Fruit fly (Drosophila melanogaster) whole organism, embryonic: ENCODE measurements around the gene Fum1.

ENCODE experiments used
- B-H2 ChIP-seq: fragments of 200-800 bp; sonication (Bioruptor generic); optimal IDR thresholded peaks from 2 replicates; lab custom pipeline; 2018; ENCODE audit warnings: missing biosample characterization, mild to moderate bottlenecking, missing genetic modification characterization
- CG1024 ChIP-seq: fragments of 200-800 bp; sonication (Bioruptor generic); IDR thresholded peaks from 2 replicates; pipeline ENCODE4 v1.3.6; 2022; ENCODE audit warnings: missing biosample characterization, missing genetic modification characterization
- CG10267 ChIP-seq: fragments of 200-800 bp; sonication (Bioruptor generic); optimal IDR thresholded peaks from 2 replicates; lab custom pipeline; 2018; ENCODE audit warnings: missing biosample characterization, mild to moderate bottlenecking, missing genetic modification characterization, moderate library complexity
- CG10565 ChIP-seq: fragments of 200-800 bp; sonication (Bioruptor generic); optimal IDR thresholded peaks from 3 replicates; lab custom pipeline; 2016; ENCODE audit warnings: missing biosample characterization, mild to moderate bottlenecking, missing genetic modification characterization
- CG11085 ChIP-seq: fragments of 200-800 bp; sonication (Bioruptor generic); IDR thresholded peaks from 2 replicates; pipeline ENCODE4 v1.3.6; 2022; ENCODE audit warnings: missing biosample characterization, missing genetic modification characterization
- CG11456 ChIP-seq: fragments of 200-800 bp; sonication (Bioruptor generic); IDR thresholded peaks from 3 replicates; pipeline ENCODE4 v1.3.6; 2022; ENCODE audit warnings: missing biosample characterization, missing genetic modification characterization
- CG12236 ChIP-seq: fragments of 200-800 bp; sonication (Bioruptor generic); optimal IDR thresholded peaks from 2 replicates; lab custom pipeline; 2016; ENCODE audit warnings: missing biosample characterization, missing genetic modification characterization
- CG12391 ChIP-seq: fragments of 200-800 bp; sonication (Bioruptor generic); optimal IDR thresholded peaks from 3 replicates; lab custom pipeline; 2018; ENCODE audit warnings: missing biosample characterization, mild to moderate bottlenecking, missing genetic modification characterization, moderate library complexity
- CG12942 ChIP-seq: fragments of 200-800 bp; sonication (Bioruptor generic); optimal IDR thresholded peaks from 3 replicates; lab custom pipeline; 2016; ENCODE audit warnings: missing biosample characterization, missing genetic modification characterization
- CG16815 ChIP-seq: fragments of 200-800 bp; sonication (Bioruptor generic); optimal IDR thresholded peaks from 3 replicates; lab custom pipeline; 2017; ENCODE audit warnings: missing biosample characterization, mild to moderate bottlenecking, missing genetic modification characterization
- CG18262 ChIP-seq: fragments of 200-800 bp; optimal IDR thresholded peaks from 3 replicates; lab custom pipeline; 2019; ENCODE audit warnings: missing biosample characterization, mild to moderate bottlenecking, missing genetic modification characterization, moderate library complexity
- CG3065 ChIP-seq: fragments of 200-800 bp; sonication (Bioruptor generic); optimal IDR thresholded peaks from 2 replicates; lab custom pipeline; 2016; ENCODE audit warnings: missing biosample characterization, missing genetic modification characterization
- CG31224 ChIP-seq: fragments of 200-800 bp; sonication (Bioruptor generic); IDR thresholded peaks from 2 replicates; pipeline ENCODE4 v1.3.6; 2022; ENCODE audit warnings: missing biosample characterization, missing genetic modification characterization
- CG42726 ChIP-seq: fragments of 200-800 bp; sonication (Bioruptor generic); IDR thresholded peaks from 2 replicates; pipeline ENCODE4 v1.3.6; 2022; ENCODE audit warnings: missing biosample characterization, missing genetic modification characterization; ENCODE audit not compliant: partially characterized antibody
- CG4730 ChIP-seq: fragments of 200-800 bp; sonication (Bioruptor generic); IDR thresholded peaks from 2 replicates; pipeline ENCODE4 v1.3.6; 2022; ENCODE audit warnings: missing biosample characterization, missing genetic modification characterization
- CG4820 ChIP-seq: fragments of 200-800 bp; sonication (Bioruptor generic); optimal IDR thresholded peaks from 3 replicates; lab custom pipeline; 2016; ENCODE audit warnings: missing biosample characterization, missing genetic modification characterization
- CG6689 ChIP-seq: fragments of 200-800 bp; sonication (Bioruptor generic); IDR thresholded peaks from 2 replicates; pipeline ENCODE4 v1.3.6; 2022; ENCODE audit warnings: missing biosample characterization, missing genetic modification characterization
- CG9797 ChIP-seq: fragments of 200-800 bp; sonication (Bioruptor generic); optimal IDR thresholded peaks from 3 replicates; lab custom pipeline; 2018; ENCODE audit warnings: missing biosample characterization, mild to moderate bottlenecking, missing genetic modification characterization
- CG9817 ChIP-seq: fragments of 200-800 bp; sonication (Bioruptor generic); optimal IDR thresholded peaks from 2 replicates; lab custom pipeline; 2018; ENCODE audit warnings: missing biosample characterization, mild to moderate bottlenecking, missing genetic modification characterization, moderate library complexity
- Camta ChIP-seq: fragments of 200-800 bp; sonication (Bioruptor generic); optimal IDR thresholded peaks from 2 replicates; lab custom pipeline; 2016; ENCODE audit warnings: missing biosample characterization, missing genetic modification characterization
- Dip2 ChIP-seq: fragments of 200-800 bp; sonication (Bioruptor generic); IDR thresholded peaks from 2 replicates; pipeline ENCODE4 v1.3.6; 2022; ENCODE audit warnings: missing biosample characterization, missing genetic modification characterization
- Ets97D ChIP-seq: fragments of 200-800 bp; sonication (Bioruptor generic); optimal IDR thresholded peaks from 3 replicates; lab custom pipeline; 2016; ENCODE audit warnings: missing biosample characterization, missing genetic modification characterization
- HHEX ChIP-seq: fragments of 200-800 bp; sonication (Bioruptor generic); optimal IDR thresholded peaks from 3 replicates; lab custom pipeline; 2017; ENCODE audit warnings: missing biosample characterization, mild to moderate bottlenecking, missing genetic modification characterization, missing genetic modification reagents
- HLH3B ChIP-seq: fragments of 200-800 bp; sonication (Bioruptor generic); IDR thresholded peaks from 2 replicates; pipeline ENCODE4 v1.3.6; 2022; ENCODE audit warnings: missing biosample characterization, missing genetic modification characterization
- Jarid2 ChIP-seq: fragments of 200-800 bp; sonication (Bioruptor generic); optimal IDR thresholded peaks from 3 replicates; lab custom pipeline; 2017; ENCODE audit warnings: mild to moderate bottlenecking, missing biosample characterization, missing genetic modification reagents, missing genetic modification characterization
- Nf-YB ChIP-seq: fragments of 200-800 bp; sonication (Bioruptor generic); optimal IDR thresholded peaks from 3 replicates; lab custom pipeline; 2019; ENCODE audit warnings: missing biosample characterization, mild to moderate bottlenecking, missing genetic modification characterization, moderate library complexity
- Poxn ChIP-seq: fragments of 200-800 bp; sonication (Bioruptor generic); IDR thresholded peaks from 2 replicates; pipeline ENCODE4 v1.3.6; 2022; ENCODE audit warnings: missing biosample characterization, missing genetic modification characterization
- Six4 ChIP-seq: fragments of 200-800 bp; sonication (Bioruptor generic); optimal IDR thresholded peaks from 2 replicates; lab custom pipeline; 2016; ENCODE audit warnings: missing biosample characterization, missing genetic modification characterization
- Sox100B ChIP-seq: fragments of 200-800 bp; sonication (Bioruptor generic); optimal IDR thresholded peaks from 3 replicates; lab custom pipeline; 2018; ENCODE audit warnings: missing biosample characterization, mild to moderate bottlenecking, missing genetic modification characterization
- Tbp ChIP-seq: fragments of >200 bp; optimal IDR thresholded peaks from 2 replicates; lab custom pipeline; 2018; ENCODE audit warnings: missing biosample characterization, missing genetic modification characterization
- az2 ChIP-seq: fragments of 200-800 bp; sonication (Bioruptor generic); optimal IDR thresholded peaks from 3 replicates; lab custom pipeline; 2016; ENCODE audit warnings: missing biosample characterization, missing genetic modification characterization
- chn ChIP-seq: fragments of 200-800 bp; sonication (Bioruptor generic); optimal IDR thresholded peaks from 2 replicates; lab custom pipeline; 2016; ENCODE audit warnings: missing biosample characterization, missing genetic modification characterization
- croc ChIP-seq: fragments of 200-800 bp; sonication (Bioruptor generic); conservative IDR thresholded peaks from 3 replicates; pipeline ENCODE4 v1.3.6; 2022; ENCODE audit warnings: missing biosample characterization, missing genetic modification characterization
- emc ChIP-seq: fragments of 200-800 bp; sonication (Bioruptor generic); optimal IDR thresholded peaks from 2 replicates; lab custom pipeline; 2016; ENCODE audit warnings: missing biosample characterization, missing genetic modification characterization
- esg ChIP-seq: fragments of 200-800 bp; sonication (Bioruptor generic); conservative IDR thresholded peaks from 2 replicates; pipeline ENCODE4 v1.3.6; 2022; ENCODE audit warnings: missing biosample characterization, missing genetic modification characterization
- eve ChIP-seq, 2 experiments: fragments of >200 bp; optimal IDR thresholded peaks; 2 replicates each; lab custom pipeline; 2017; ENCODE audit warnings: missing biosample characterization in 2 of 2, missing genetic modification characterization in 2 of 2
- fd64A ChIP-seq: fragments of 200-800 bp; sonication (Bioruptor generic); optimal IDR thresholded peaks from 3 replicates; lab custom pipeline; 2018; ENCODE audit warnings: missing biosample characterization, mild to moderate bottlenecking, missing genetic modification characterization
- gem ChIP-seq: fragments of 200-800 bp; sonication (Bioruptor generic); optimal IDR thresholded peaks from 2 replicates; lab custom pipeline; 2019; ENCODE audit warnings: missing biosample characterization, mild to moderate bottlenecking, missing genetic modification characterization, moderate library complexity
- grau ChIP-seq: fragments of 200-800 bp; optimal IDR thresholded peaks from 3 replicates; lab custom pipeline; 2019; ENCODE audit warnings: missing biosample characterization, mild to moderate bottlenecking, missing genetic modification characterization, moderate library complexity
- kni ChIP-seq: fragments of 200-800 bp; sonication (Bioruptor generic); optimal IDR thresholded peaks from 3 replicates; lab custom pipeline; 2017; ENCODE audit warnings: mild to moderate bottlenecking, missing biosample characterization, missing genetic modification reagents, missing genetic modification characterization
- lab ChIP-seq: fragments of 200-800 bp; sonication (Bioruptor generic); optimal IDR thresholded peaks from 3 replicates; lab custom pipeline; 2017; ENCODE audit warnings: missing biosample characterization, missing genetic modification characterization, mild to moderate bottlenecking, moderate library complexity, missing genetic modification reagents
- nerfin-2 ChIP-seq: fragments of 200-800 bp; sonication (Bioruptor generic); IDR thresholded peaks from 2 replicates; pipeline ENCODE4 v1.3.6; 2022; ENCODE audit warnings: missing biosample characterization, missing genetic modification characterization; ENCODE audit not compliant: partially characterized antibody
- p53 ChIP-seq: fragments of 200-800 bp; sonication (Bioruptor generic); optimal IDR thresholded peaks from 2 replicates; lab custom pipeline; 2016; ENCODE audit warnings: missing biosample characterization, missing genetic modification characterization
- pita ChIP-seq: fragments of 200-800 bp; sonication (Bioruptor generic); optimal IDR thresholded peaks from 2 replicates; lab custom pipeline; 2017; ENCODE audit warnings: missing biosample characterization, mild to moderate bottlenecking, missing genetic modification characterization
- slou ChIP-seq: fragments of 200-800 bp; sonication (Bioruptor generic); optimal IDR thresholded peaks from 3 replicates; lab custom pipeline; 2016; ENCODE audit warnings: missing biosample characterization, missing genetic modification characterization
- tap ChIP-seq: fragments of 200-800 bp; optimal IDR thresholded peaks from 3 replicates; lab custom pipeline; 2019; ENCODE audit warnings: missing biosample characterization, mild to moderate bottlenecking, missing genetic modification characterization, moderate library complexity
- trem ChIP-seq: fragments of 200-800 bp; optimal IDR thresholded peaks from 3 replicates; lab custom pipeline; 2019; ENCODE audit warnings: missing biosample characterization, mild to moderate bottlenecking, missing genetic modification characterization, moderate library complexity
- unc-4 ChIP-seq: fragments of 200-800 bp; sonication (Bioruptor generic); IDR thresholded peaks from 2 replicates; pipeline ENCODE4 v1.3.6; 2022; ENCODE audit warnings: missing biosample characterization, missing genetic modification characterization; ENCODE audit not compliant: partially characterized antibody
- vvl ChIP-seq: fragments of 200-800 bp; sonication (Bioruptor generic); IDR thresholded peaks from 2 replicates; pipeline ENCODE4 v1.3.6; 2022; ENCODE audit warnings: missing biosample characterization, missing genetic modification characterization
- wdn ChIP-seq: fragments of 200-800 bp; sonication (Bioruptor generic); IDR thresholded peaks from 2 replicates; pipeline ENCODE4 v1.3.6; 2022; ENCODE audit warnings: missing biosample characterization, missing genetic modification characterization
- zfh2 ChIP-seq: fragments of 200-800 bp; sonication (Bioruptor generic); optimal IDR thresholded peaks from 2 replicates; lab custom pipeline; 2016; ENCODE audit warnings: missing biosample characterization, missing genetic modification characterization

Gene Fum1

DNA sequence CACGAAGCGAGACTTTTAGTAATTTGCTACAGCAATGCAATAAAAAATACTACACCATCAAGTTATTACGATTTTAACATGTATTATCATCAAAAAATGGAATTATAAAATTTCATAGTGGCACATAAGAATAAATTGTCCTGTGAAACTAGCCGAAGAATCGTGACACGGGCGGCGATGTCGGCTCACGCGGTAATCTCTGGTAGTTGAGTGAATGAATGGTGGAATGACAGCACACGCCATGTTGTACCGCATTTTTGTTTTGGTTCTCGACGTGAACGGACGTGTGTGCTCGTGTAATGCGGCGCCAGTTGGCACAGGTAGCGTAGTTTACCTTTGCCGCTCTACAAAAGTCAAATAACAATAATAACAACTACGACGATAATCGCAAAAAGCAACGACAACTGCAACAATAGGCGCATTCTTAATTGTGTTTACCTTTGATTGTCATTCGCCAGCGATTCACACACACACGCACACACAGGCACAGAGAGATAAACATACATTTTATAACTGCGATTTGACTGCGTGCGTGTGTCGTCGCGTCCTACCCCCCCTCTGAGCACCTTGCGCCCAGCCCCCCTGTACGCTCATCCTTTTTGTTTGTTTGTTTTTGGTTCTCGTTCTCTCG, 21.1 kb downstream of the Fum1 start, which contains the start of gene CG14441 (continued):
- TF ChIP-seq CG6689 (no peak), CG42726 (peak; percentile 62), chn (GFP tag; lab: Kevin White, UChicago) (no peak), Jarid2 (GFP tag; lab: Kevin White, UChicago) (peak; percentile 83), emc (GFP tag; lab: Kevin White, UChicago) (no peak), grau (tag; lab: Kevin White, UChicago) (peak; percentile 65), CG31224 (GFP tag; lab: Robert Waterston, UW) (0 out of 2 replicates have a peak, but pooled peaks have one; percentile 17), CG9817 (tag; lab: Kevin White, UChicago) (no peak), Poxn (GFP tag; lab: Robert Waterston, UW) (no peak), vvl (GFP tag; lab: Robert Waterston, UW) (0 out of 2 replicates have a peak, but pooled peaks have one; percentile 14), HHEX (GFP tag; lab: Kevin White, UChicago) (peak; percentile 56), Tbp (GFP tag; lab: Kevin White, UChicago) (no peak), CG1024 (GFP tag; lab: Robert Waterston, UW) (no peak), CG4820 (GFP tag; lab: Kevin White, UChicago) (peak; percentile 9), nerfin-2 (GFP tag; lab: Robert Waterston, UW) (peak; percentile 93), CG16815 (GFP tag; lab: Kevin White, UChicago) (no peak), slou (GFP tag; lab: Kevin White, UChicago) (no peak), Ets97D (GFP tag; lab: Kevin White, UChicago) (peak; percentile 6), tap (tag; lab: Kevin White, UChicago) (no peak), CG12391 (tag; lab: Kevin White, UChicago) (peak; percentile 46), CG10565 (GFP tag; lab: Kevin White, UChicago) (no peak), Dip2 (GFP tag; lab: Robert Waterston, UW) (no peak), kni (GFP tag; lab: Kevin White, UChicago) (peak; percentile 54), esg (no peak), gem (tag; lab: Kevin White, UChicago) (peak; percentile 44), Sox100B (GFP tag; lab: Kevin White, UChicago) (peak; percentile 56), zfh2 (no peak), unc-4 (GFP tag; lab: Robert Waterston, UW) (peak; percentile 99), CG9797 (GFP tag; lab: Kevin White, UChicago) (no peak), CG12942 (no peak), CG3065 (GFP tag; lab: Kevin White, UChicago) (no peak), lab (GFP tag; lab: Kevin White, UChicago) (peak; percentile 75), B-H2 (GFP tag; lab: Kevin White, UChicago) (peak; percentile 78), wdn (GFP tag; lab: Robert Waterston, UW) (no peak), Six4 (GFP tag; lab: Kevin White, UChicago) (no peak), CG12236 (GFP tag; lab: Kevin White, UChicago) (no peak), trem (tag; lab: Kevin White, UChicago) (no peak), HLH3B (GFP tag; lab: Robert Waterston, UW) (no peak), fd64A (peak; percentile 54), CG10267 (peak; percentile 42), CG4730 (GFP tag; lab: Robert Waterston, UW) (no peak), Camta (GFP tag; lab: Kevin White, UChicago) (peak; percentile 30), Nf-YB (GFP tag; lab: Kevin White, UChicago) (peak; percentile 32), croc (GFP tag; lab: Robert Waterston, UW) (no peak), CG18262 (tag; lab: Kevin White, UChicago) (peak; percentile 17), p53 (peak; percentile 93), CG11456 (GFP tag; lab: Robert Waterston, UW) (no peak), pita (GFP tag; lab: Kevin White, UChicago) (no peak), CG11085 (GFP tag; lab: Robert Waterston, UW) (no peak), eve (GFP tag; optimal IDR thresholded peaks at IDR 0.05; lab: Kevin White, UChicago) (no peak), az2 (GFP tag; lab: Kevin White, UChicago) (peak; percentile 21)
